Worm (Caenorhabditis elegans): ENCODE data around the gene C24A8.5.

ce11 chrX:4322847-4323455 is 5.8 kb downstream of the C24A8.5 start:
- TF ChIP-seq him-1 (tag; optimal IDR thresholded peaks at IDR 0.05) (no peak), W03F9.2 (tag; optimal IDR thresholded peaks at IDR 0.05) (no peak), dao-5 (tag; optimal IDR thresholded peaks at IDR 0.05) (no peak)

All from whole organism, L4/young adult.